Worm (Caenorhabditis elegans) whole organism, mixed stage, embryonic: ENCODE measurements around the gene Y38C1BA.1.
A peak's percentile ranks its signal among the peaks of the same experiment; 100 is the strongest.

Experiments used
- bed-3 ChIP-seq: fragments of 200-800 bp; sonication (Bioruptor generic); optimal IDR thresholded peaks from 3 replicates; lab custom pipeline; 2018; ENCODE audit warnings: mild to moderate bottlenecking, missing genetic modification characterization, moderate library complexity, missing compliant biosample characterization
- ces-1 ChIP-seq: fragments of 150-350 bp; optimal IDR thresholded peaks from 2 replicates; lab custom pipeline; 2014; ENCODE audit warnings: missing biosample characterization, missing genetic modification reagents, missing genetic modification characterization
- cnd-1 ChIP-seq: fragments of 200-800 bp; sonication (Bioruptor generic); optimal IDR thresholded peaks from 2 replicates; lab custom pipeline; 2018; ENCODE audit warnings: mild to moderate bottlenecking, missing genetic modification characterization, missing compliant biosample characterization
- drap-1 ChIP-seq: fragments of 200-800 bp; sonication (Bioruptor generic); optimal IDR thresholded peaks from 3 replicates; lab custom pipeline; 2018; ENCODE audit warnings: mild to moderate bottlenecking, missing genetic modification characterization, missing compliant biosample characterization
- elt-1 ChIP-seq: sonication (generic microtip); optimal IDR thresholded peaks from 2 replicates; lab custom pipeline; 2017; ENCODE audit warnings: missing genetic modification characterization, mild to moderate bottlenecking, missing compliant biosample characterization, antibody characterized with exemption, moderate library complexity, borderline replicate concordance; ENCODE audit not compliant: insufficient read depth
- elt-3 ChIP-seq: fragments of 150-350 bp; optimal IDR thresholded peaks from 2 replicates; lab custom pipeline; 2014; ENCODE audit warnings: missing biosample characterization, missing genetic modification characterization
- hlh-1 ChIP-seq: fragments of 150-350 bp; optimal IDR thresholded peaks from 2 replicates; lab custom pipeline; 2014; ENCODE audit warnings: missing biosample characterization, missing genetic modification reagents, missing genetic modification characterization
- lsy-2 ChIP-seq: fragments of 150-350 bp; optimal IDR thresholded peaks from 2 replicates; lab custom pipeline; 2014; ENCODE audit warnings: missing biosample characterization, missing genetic modification characterization
- nhr-12 ChIP-seq: fragments of 150-350 bp; optimal IDR thresholded peaks from 2 replicates; lab custom pipeline; 2014; ENCODE audit warnings: missing biosample characterization, missing genetic modification characterization
- nhr-2 ChIP-seq: fragments of 150-350 bp; optimal IDR thresholded peaks from 2 replicates; lab custom pipeline; 2014; ENCODE audit warnings: missing biosample characterization, missing genetic modification characterization
- nhr-76 ChIP-seq: sonication (generic microtip); optimal IDR thresholded peaks from 2 replicates; lab custom pipeline; 2017; ENCODE audit warnings: missing biosample characterization, missing genetic modification characterization
- sptf-1 ChIP-seq: sonication (generic microtip); optimal IDR thresholded peaks from 2 replicates; lab custom pipeline; 2017; ENCODE audit warnings: mild to moderate bottlenecking, missing genetic modification characterization, moderate library complexity, missing compliant biosample characterization
- tbx-8 ChIP-seq: fragments of 200-800 bp; sonication (Bioruptor generic); optimal IDR thresholded peaks from 2 replicates; lab custom pipeline; 2018; ENCODE audit warnings: mild to moderate bottlenecking, missing genetic modification characterization, moderate library complexity, missing compliant biosample characterization
- unc-39 ChIP-seq: fragments of 150-350 bp; optimal IDR thresholded peaks from 2 replicates; lab custom pipeline; 2014; ENCODE audit warnings: missing biosample characterization, missing genetic modification characterization
- ztf-11 ChIP-seq: fragments of 150-350 bp; optimal IDR thresholded peaks from 2 replicates; lab custom pipeline; 2014; ENCODE audit warnings: missing biosample characterization, missing genetic modification characterization

Y38C1BA.1 gene

DNA sequence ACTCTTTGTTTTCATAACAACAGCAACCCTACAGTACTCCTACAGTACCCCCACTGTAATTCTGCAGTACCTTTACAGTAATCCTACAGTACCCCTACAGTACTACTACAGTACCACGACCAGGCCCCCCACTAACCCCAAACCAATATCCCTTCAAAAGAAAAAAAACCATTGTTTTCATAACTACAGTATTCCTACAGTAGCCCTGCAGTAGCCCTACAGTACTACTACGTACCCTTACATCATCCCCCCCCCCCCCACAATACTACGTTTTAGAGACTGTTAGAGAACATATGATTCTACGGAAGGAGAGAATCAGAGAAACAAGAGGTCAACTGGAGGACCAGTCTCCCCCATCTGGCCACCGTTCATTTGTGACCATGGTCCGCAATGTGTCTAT lies 50.3 kb downstream of the Y38C1BA.1 start, which contains the start of gene Y41D4A.3:
Y41D4A.3 (plus strand) TSS at position 301 of the 400 bp plus-strand sequence.
- TF ChIP-seq sptf-1 (tag; lab: Kevin White, UChicago) = peak; percentile 36
- TF ChIP-seq cnd-1 (tag; lab: Kevin White, UChicago) = peak; percentile 4
- TF ChIP-seq drap-1 (GFP tag; lab: Kevin White, UChicago) = no peak
- no peak for TF ChIP-seq nhr-76 (tag; lab: Kevin White, UChicago)
- peak; percentile 61 for TF ChIP-seq lsy-2 (tag; lab: Kevin White, UChicago)

DNA sequence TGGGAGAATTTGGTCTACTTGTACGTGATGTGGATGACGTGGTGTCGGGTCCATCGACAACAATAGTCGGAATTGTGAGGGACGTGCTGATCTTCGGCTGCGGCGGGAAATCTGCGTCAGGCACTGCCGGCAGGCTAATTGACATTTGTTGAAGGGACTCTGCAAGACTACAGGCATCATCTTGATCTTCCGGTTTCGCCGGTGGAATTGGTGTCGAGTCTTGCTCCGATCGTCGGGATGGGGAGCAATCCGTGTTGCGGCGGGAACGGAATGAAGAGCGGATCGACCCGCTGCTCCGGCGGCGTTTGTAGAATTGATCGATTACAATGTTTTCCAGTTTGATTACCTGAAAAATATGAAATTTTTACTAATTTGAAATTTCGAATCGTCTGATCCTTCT lies 51.3 kb downstream of the Y38C1BA.1 start:
- TF ChIP-seq tbx-8 (GFP tag; lab: Kevin White, UChicago) = no peak
- TF ChIP-seq hlh-1 (tag; lab: Kevin White, UChicago) = no peak
- TF ChIP-seq nhr-2 (tag; lab: Kevin White, UChicago) = no peak
- no peak for TF ChIP-seq ztf-11 (tag; lab: Kevin White, UChicago)
- TF ChIP-seq elt-3 (tag; lab: Kevin White, UChicago) = no peak
- no peak for TF ChIP-seq bed-3 (GFP tag; lab: Kevin White, UChicago)
- TF ChIP-seq elt-1 = no peak
- TF ChIP-seq ces-1 (GFP tag; lab: Kevin White, UChicago) = no peak
- TF ChIP-seq nhr-12 (tag; lab: Kevin White, UChicago) = no peak
- TF ChIP-seq unc-39 (tag; lab: Kevin White, UChicago) = no peak
